Worm (Caenorhabditis elegans) whole organism, early embryonic: ENCODE data around the gene Y94H6A.7.

ENCODE experiments used
- ama-1 ChIP-seq: fragments of 150-350 bp; optimal IDR thresholded peaks from 2 replicates; lab custom pipeline; 2014
- ceh-36 ChIP-seq: sonication (generic microtip); optimal IDR thresholded peaks from 2 replicates; lab custom pipeline; 2016; ENCODE audit warnings: missing genetic modification characterization, inconsistent platforms, missing compliant biosample characterization
- flt-1 ChIP-seq: fragments of 200-800 bp; sonication (Bioruptor generic); IDR thresholded peaks from 2 replicates; pipeline ENCODE4 v1.3.6; 2022; ENCODE audit warnings: missing genetic modification characterization, missing compliant biosample characterization
- scrt-1 ChIP-seq: fragments of 200-800 bp; sonication (Bioruptor generic); IDR thresholded peaks from 2 replicates; pipeline ENCODE4 v1.3.6; 2022; ENCODE audit warnings: missing genetic modification characterization, missing compliant biosample characterization
- sea-1 ChIP-seq: fragments of 200-800 bp; sonication (Bioruptor generic); conservative IDR thresholded peaks from 2 replicates; pipeline ENCODE4 v1.3.6; 2022; ENCODE audit warnings: missing genetic modification characterization, missing compliant biosample characterization
- tra-4 ChIP-seq: sonication (generic microtip); optimal IDR thresholded peaks from 2 replicates; lab custom pipeline; 2017; ENCODE audit warnings: missing genetic modification characterization, missing compliant biosample characterization

DNA sequence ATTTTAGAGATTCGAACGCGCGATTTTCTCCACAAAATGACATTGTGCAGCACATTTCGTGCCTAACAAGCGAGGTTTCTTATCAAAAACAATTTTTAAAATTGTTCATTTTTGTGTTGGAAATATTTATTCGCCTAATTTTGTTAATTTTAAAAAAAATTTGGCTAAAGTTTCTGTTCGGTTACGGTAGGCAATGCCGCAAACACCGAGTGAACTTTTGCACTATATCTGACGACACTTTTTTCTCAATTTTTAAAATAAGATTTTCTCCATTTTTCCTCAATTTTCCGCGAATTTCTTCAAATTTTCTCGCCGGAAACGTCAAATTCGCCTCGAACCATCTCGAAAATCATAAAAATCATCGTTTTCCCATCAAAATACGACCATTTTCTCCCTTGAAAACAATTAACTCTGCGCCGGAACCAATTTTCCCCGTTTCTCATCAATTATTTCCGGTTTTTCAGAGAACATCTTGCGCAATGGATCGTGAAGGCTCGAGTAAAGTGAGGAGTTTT lies 49.7 kb downstream of the Y94H6A.7 start, which contains the start of gene Y69A2AR.1:
- TF ChIP-seq scrt-1 = no peak
- TF ChIP-seq tra-4 (tag; lab: Kevin White, UChicago) = no peak
- TF ChIP-seq ama-1 = no peak
- no peak for TF ChIP-seq ceh-36
- no peak for TF ChIP-seq flt-1 (GFP tag; lab: Robert Waterston, UW)
- no peak for TF ChIP-seq sea-1 (GFP tag; lab: Robert Waterston, UW)
